Fruit fly (Drosophila melanogaster): ENCODE data around the gene CG14451.
"Not testable (repeated sequence)": the region's sequence is repeated elsewhere in the genome, so short reads cannot be mapped to it uniquely, and the experiment has no call there.

CG14451 gene

DNA sequence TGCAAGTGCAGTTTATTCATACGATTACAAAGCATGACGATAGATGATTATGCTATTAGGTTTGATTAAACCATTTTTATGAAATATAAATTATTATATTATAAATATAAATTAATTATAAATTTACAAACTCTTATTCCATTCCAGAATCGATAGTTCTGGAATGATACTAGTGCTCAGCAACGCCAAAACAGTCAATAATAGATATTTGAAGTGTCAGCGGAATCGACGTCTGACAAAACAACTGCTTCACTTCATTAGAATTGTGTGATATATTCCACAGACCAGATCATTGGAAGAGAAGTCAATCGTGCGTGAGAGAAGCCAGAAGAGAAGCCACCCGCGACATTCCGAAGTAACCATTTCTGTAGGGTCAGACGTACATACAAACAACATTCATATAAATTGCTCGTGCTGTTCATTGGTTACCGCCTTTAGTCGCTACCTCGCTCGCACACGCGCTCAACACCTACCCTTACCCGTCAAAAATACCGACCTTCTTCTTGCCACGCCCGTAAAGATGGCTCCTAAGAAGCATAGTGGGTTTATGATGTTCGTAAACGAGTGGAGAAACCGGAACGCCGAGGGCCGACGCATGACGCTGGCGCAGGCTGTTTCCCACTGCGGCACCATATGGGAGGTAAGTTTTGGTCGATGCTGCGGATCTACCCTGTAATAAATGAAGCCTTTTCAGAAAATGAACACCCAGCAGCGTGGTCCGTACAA lies 2.3 kb upstream of the CG14451 start (continued):
- peak; percentile 13 for TF ChIP-seq ewg (GFP tag; optimal IDR thresholded peaks at IDR 0.05)
- no peak for TF ChIP-seq trem (tag; optimal IDR thresholded peaks at IDR 0.05)
- TF ChIP-seq nerfin-2 (GFP tag; IDR thresholded peaks at IDR 0.05; ENCODE audit: partially characterized antibody), result no peak
- no peak for TF ChIP-seq CG1792 (GFP tag; optimal IDR thresholded peaks at IDR 0.05)
- 0 out of 2 replicates have a peak, but pooled peaks have one; percentile 27 for TF ChIP-seq Adf1 (GFP tag; IDR thresholded peaks at IDR 0.05)
- no peak for TF ChIP-seq Xrp1 (GFP tag; IDR thresholded peaks at IDR 0.05)
- TF ChIP-seq dm (GFP tag; optimal IDR thresholded peaks at IDR 0.05), result no peak
- peak; percentile 2 for TF ChIP-seq cg (GFP tag; optimal IDR thresholded peaks at IDR 0.05)
- peak; percentile 87 for TF ChIP-seq twi (tag; optimal IDR thresholded peaks at IDR 0.05)
- TF ChIP-seq tup (GFP tag; optimal IDR thresholded peaks at IDR 0.05), result no peak
- peak; percentile 38 for TF ChIP-seq ssp (GFP tag; IDR thresholded peaks at IDR 0.05)
- peak; percentile 97 for TF ChIP-seq Nf-YB (GFP tag; optimal IDR thresholded peaks at IDR 0.05)
- TF ChIP-seq CG7839 (tag; optimal IDR thresholded peaks at IDR 0.05), result no peak
- TF ChIP-seq CG7357 (GFP tag; IDR thresholded peaks at IDR 0.05), result peak; percentile 33; the same call in 1 of the 3 replicates
- peak; percentile 90 for TF ChIP-seq pros (GFP tag; optimal IDR thresholded peaks at IDR 0.05)
- peak; percentile 25 for TF ChIP-seq phol (tag; optimal IDR thresholded peaks at IDR 0.05)
- 0 out of 4 replicates have a peak, but pooled peaks have one; percentile 27 for TF ChIP-seq Dll (GFP tag; IDR thresholded peaks at IDR 0.05; ENCODE audit: partially characterized antibody)
- no peak for TF ChIP-seq CG9932 (GFP tag; IDR thresholded peaks at IDR 0.05)

dm6 chr3L:22720694-22721270 lies 1.1 kb downstream of the CG14451 start, which contains the start of gene mael:
Gene mael, plus strand, starts transcription at chr3L:22721203.
- TF ChIP-seq stwl (tag; optimal IDR thresholded peaks at IDR 0.05), result peak; percentile 39
- TF ChIP-seq Dll (GFP tag; IDR thresholded peaks at IDR 0.05; ENCODE audit: partially characterized antibody), result 0 out of 4 replicates have a peak, but pooled peaks have one; percentile 18
- TF ChIP-seq cg (GFP tag; optimal IDR thresholded peaks at IDR 0.05), result peak; percentile 65
- TF ChIP-seq Doc3 (GFP tag; IDR thresholded peaks at IDR 0.05; ENCODE audit: partially characterized antibody), result 0 out of 3 replicates have a peak, but pooled peaks have one; percentile 6
- peak; percentile 71 for TF ChIP-seq CG6689 (GFP tag; IDR thresholded peaks at IDR 0.05)
- 0 out of 2 replicates have a peak, but pooled peaks have one; percentile 13 for TF ChIP-seq rib (GFP tag; IDR thresholded peaks at IDR 0.05)
- 0 out of 4 replicates have a peak, but pooled peaks have one; percentile 33 for TF ChIP-seq chinmo (GFP tag; IDR thresholded peaks at IDR 0.05; ENCODE audit: partially characterized antibody)
- peak; percentile 42 to 82 for TF ChIP-seq Trl (optimal IDR thresholded peaks at IDR 0.05)
- not testable (repeated sequence) for TF ChIP-seq Trl (GFP tag; optimal IDR thresholded peaks at IDR 0.05)
- TF ChIP-seq CG10267 (tag; optimal IDR thresholded peaks at IDR 0.05), result peak; percentile 36

DNA sequence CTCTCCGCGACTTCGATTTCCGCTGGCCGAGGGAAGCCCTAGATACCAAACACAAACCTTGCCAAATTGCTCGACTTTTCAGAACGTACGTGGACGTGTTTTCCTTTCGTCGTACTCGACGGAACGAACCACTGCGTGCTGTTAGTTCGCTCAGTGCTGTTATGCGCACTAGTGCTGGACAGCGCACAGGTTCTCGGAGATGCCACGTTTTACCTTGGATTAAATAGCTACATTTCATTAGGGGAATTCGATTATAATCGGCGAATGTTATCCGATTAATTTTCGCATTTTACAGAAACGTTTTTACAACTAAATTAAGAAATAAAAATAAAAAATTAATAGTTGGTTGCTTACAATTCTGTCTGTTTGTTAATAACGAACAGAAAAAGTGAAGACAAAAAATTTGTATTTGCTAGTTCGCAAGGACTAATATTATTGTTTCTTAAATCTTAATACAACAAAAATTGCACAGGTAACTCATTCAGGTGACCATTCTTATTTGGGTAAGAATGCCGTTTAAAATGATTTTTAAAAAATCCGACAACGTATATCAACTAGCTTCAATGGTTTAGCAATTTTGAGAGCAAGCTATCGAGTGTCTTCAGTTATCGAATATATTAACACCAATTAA lies 4.6 kb downstream of the CG14451 start, which contains the start of the genes ArfGAP3 and CG32452:
TSS of gene ArfGAP3 (minus strand) at position 441 of the 631 bp plus-strand sequence.
TSS of gene CG32452 (plus strand) at position 592 of the 631 bp plus-strand sequence.
- TF ChIP-seq trh (GFP tag; optimal IDR thresholded peaks at IDR 0.05) (no peak), CG14965 (GFP tag; optimal IDR thresholded peaks at IDR 0.05; ENCODE audit: borderline replicate concordance) (no peak), CG17328 (GFP tag; IDR thresholded peaks at IDR 0.05) (peak; percentile 72), Neu2 (GFP tag; optimal IDR thresholded peaks at IDR 0.05; ENCODE audit: borderline replicate concordance) (no peak), ttk (GFP tag; IDR thresholded peaks at IDR 0.05) (peak; percentile 58), pros (GFP tag; optimal IDR thresholded peaks at IDR 0.05) (no peak), knrl (GFP tag; IDR thresholded peaks at IDR 0.05; ENCODE audit: partially characterized antibody) (peak; percentile 49; the same call in 2 of the 3 replicates), Opbp (GFP tag; IDR thresholded peaks at IDR 0.05; ENCODE audit: partially characterized antibody) (peak; percentile 67; the same call in 2 of the 3 replicates), Fer2 (tag; optimal IDR thresholded peaks at IDR 0.05) (peak; percentile 47), grau (tag; optimal IDR thresholded peaks at IDR 0.05) (peak; percentile 74), CG13894 (tag; optimal IDR thresholded peaks at IDR 0.05) (peak; percentile 66), Vsx1 (GFP tag; optimal IDR thresholded peaks at IDR 0.05) (no peak), Fer3 (tag; optimal IDR thresholded peaks at IDR 0.05) (peak; percentile 78), CG15011 (GFP tag; optimal IDR thresholded peaks at IDR 0.05) (peak; percentile 21), Jarid2 (GFP tag; optimal IDR thresholded peaks at IDR 0.05) (peak; percentile 30), Doc2 (GFP tag; IDR thresholded peaks at IDR 0.05) (no peak), CG2875 (GFP tag; optimal IDR thresholded peaks at IDR 0.05) (peak; percentile 36), pum (GFP tag; optimal IDR thresholded peaks at IDR 0.05) (peak; percentile 70), Elba2 (GFP tag; optimal IDR thresholded peaks at IDR 0.05) (no peak)
